Worm (Caenorhabditis elegans) whole organism, young adult: ENCODE data around the gene prk-1.
A peak's percentile ranks its signal among the peaks of the same experiment; 100 is the strongest.

Experiments
- B0019.2 ChIP-seq: fragments of 200-800 bp; sonication (Bioruptor generic); conservative IDR thresholded peaks from 2 replicates; pipeline ENCODE4 v1.3.6; 2022; ENCODE audit warnings: missing genetic modification reagents, missing genetic modification characterization, missing compliant biosample characterization
- B0261.1 ChIP-seq: sonication (generic microtip); optimal IDR thresholded peaks from 2 replicates; lab custom pipeline; 2016; ENCODE audit warnings: mild to moderate bottlenecking, missing genetic modification characterization, moderate library complexity, missing compliant biosample characterization
- C17E4.6 ChIP-seq: fragments of 200-800 bp; sonication (Bioruptor generic); IDR thresholded peaks from 2 replicates; pipeline ENCODE4 v1.3.6; 2022; ENCODE audit warnings: missing genetic modification reagents, missing genetic modification characterization, missing compliant biosample characterization
- F23B12.7 ChIP-seq: sonication (generic microtip); optimal IDR thresholded peaks from 2 replicates; lab custom pipeline; 2017; ENCODE audit warnings: missing genetic modification characterization, mild to moderate bottlenecking, missing compliant biosample characterization, antibody characterized with exemption, moderate library complexity; ENCODE audit not compliant: insufficient read depth
- F33H1.4 ChIP-seq: fragments of 200-800 bp; sonication (Bioruptor generic); IDR thresholded peaks from 2 replicates; pipeline ENCODE4 v1.3.6; 2022; ENCODE audit warnings: missing genetic modification reagents, missing genetic modification characterization, missing compliant biosample characterization
- F37B4.10 ChIP-seq: fragments of 200-800 bp; sonication (Bioruptor generic); IDR thresholded peaks from 2 replicates; pipeline ENCODE4 v1.3.6; 2022; ENCODE audit warnings: missing genetic modification characterization, missing compliant biosample characterization
- F57C9.4 ChIP-seq: sonication (generic microtip); optimal IDR thresholded peaks from 2 replicates; lab custom pipeline; 2017; ENCODE audit warnings: mild to moderate bottlenecking, missing genetic modification characterization, missing compliant biosample characterization
- K12H6.12 ChIP-seq: fragments of 200-800 bp; sonication (Bioruptor generic); optimal IDR thresholded peaks from 2 replicates; lab custom pipeline; 2018; ENCODE audit warnings: mild to moderate bottlenecking, missing genetic modification characterization, missing compliant biosample characterization
- Y56A3A.18 ChIP-seq: fragments of 200-800 bp; sonication (Bioruptor generic); IDR thresholded peaks from 2 replicates; pipeline ENCODE4 v1.3.6; 2022; ENCODE audit warnings: missing genetic modification reagents, missing genetic modification characterization, missing compliant biosample characterization
- Y79H2A.3 ChIP-seq: fragments of 200-800 bp; sonication (Bioruptor generic); conservative IDR thresholded peaks from 2 replicates; pipeline ENCODE4 v1.3.6; 2022; ENCODE audit warnings: missing genetic modification reagents, missing genetic modification characterization, missing compliant biosample characterization
- akir-1 ChIP-seq: fragments of 200-800 bp; sonication (Bioruptor generic); optimal IDR thresholded peaks from 2 replicates; lab custom pipeline; 2018; ENCODE audit warnings: mild to moderate bottlenecking, missing genetic modification characterization, moderate library complexity, missing compliant biosample characterization
- ama-1 ChIP-seq, 3 experiments: fragments of 150-350 bp in 1 of 3; sonication (generic microtip) in 2 of 3; optimal IDR thresholded peaks; 2 replicates each; lab custom pipeline; 2014 to 2018; ENCODE audit warnings: missing biosample characterization in 2 of 3, missing genetic modification characterization in 2 of 3, missing genetic modification reagents in 2 of 3
- atf-7 ChIP-seq: sonication (generic microtip); optimal IDR thresholded peaks from 2 replicates; lab custom pipeline; 2017; ENCODE audit warnings: mild to moderate bottlenecking, missing genetic modification characterization, missing compliant biosample characterization
- attf-5 ChIP-seq: fragments of 200-800 bp; sonication (Bioruptor generic); optimal IDR thresholded peaks from 2 replicates; lab custom pipeline; 2018; ENCODE audit warnings: mild to moderate bottlenecking, missing genetic modification characterization, missing compliant biosample characterization
- ccch-3 ChIP-seq: fragments of 200-800 bp; sonication (Bioruptor generic); optimal IDR thresholded peaks from 2 replicates; lab custom pipeline; 2018; ENCODE audit warnings: mild to moderate bottlenecking, missing genetic modification characterization, missing compliant biosample characterization
- ceh-27 ChIP-seq: fragments of 200-800 bp; sonication (Bioruptor generic); optimal IDR thresholded peaks from 2 replicates; lab custom pipeline; 2018; ENCODE audit warnings: mild to moderate bottlenecking, missing genetic modification characterization, moderate library complexity, missing compliant biosample characterization
- ceh-40 ChIP-seq: fragments of 200-800 bp; sonication (Bioruptor generic); IDR thresholded peaks from 2 replicates; pipeline ENCODE4 v1.3.6; 2022; ENCODE audit warnings: missing genetic modification characterization, missing compliant biosample characterization
- ceh-91 ChIP-seq: fragments of 200-800 bp; sonication (Bioruptor generic); IDR thresholded peaks from 2 replicates; pipeline ENCODE4 v1.3.6; 2022; ENCODE audit warnings: missing genetic modification reagents, missing genetic modification characterization, missing compliant biosample characterization
- dox-1 ChIP-seq: fragments of 200-800 bp; sonication (Bioruptor generic); IDR thresholded peaks from 2 replicates; pipeline ENCODE4 v1.3.6; 2022; ENCODE audit warnings: missing genetic modification reagents, missing genetic modification characterization, missing compliant biosample characterization
- dpl-1 ChIP-seq: fragments of 150-350 bp; optimal IDR thresholded peaks from 2 replicates; lab custom pipeline; 2014; ENCODE audit warnings: missing biosample characterization, missing genetic modification reagents, missing genetic modification characterization
- ekl-4 ChIP-seq: fragments of 200-800 bp; sonication (Bioruptor generic); IDR thresholded peaks from 2 replicates; pipeline ENCODE4 v1.3.6; 2022; ENCODE audit warnings: missing genetic modification reagents, missing genetic modification characterization, missing compliant biosample characterization
- him-1 ChIP-seq: sonication (generic microtip); optimal IDR thresholded peaks from 2 replicates; lab custom pipeline; 2016; ENCODE audit warnings: missing genotype, missing genetic modification reagents, missing genetic modification characterization, missing compliant biosample characterization
- lag-1 ChIP-seq: fragments of 200-800 bp; sonication (Bioruptor generic); IDR thresholded peaks from 2 replicates; pipeline ENCODE4 v1.3.6; 2022; ENCODE audit warnings: missing genetic modification reagents, missing genetic modification characterization, missing compliant biosample characterization
- lin-26 ChIP-seq: fragments of 200-800 bp; sonication (Bioruptor generic); IDR thresholded peaks from 2 replicates; pipeline ENCODE4 v1.3.6; 2022; ENCODE audit warnings: missing genetic modification reagents, missing genetic modification characterization, missing compliant biosample characterization
- lin-40 ChIP-seq: sonication (generic microtip); optimal IDR thresholded peaks from 2 replicates; lab custom pipeline; 2016; ENCODE audit warnings: missing genetic modification characterization, mild to moderate bottlenecking, missing compliant biosample characterization, missing genotype, missing genetic modification reagents
- lin-54 ChIP-seq: fragments of 200-800 bp; sonication (Bioruptor generic); optimal IDR thresholded peaks from 2 replicates; lab custom pipeline; 2018; ENCODE audit warnings: mild to moderate bottlenecking, missing genetic modification characterization, missing compliant biosample characterization
- lsl-1 ChIP-seq: fragments of 200-800 bp; sonication (Bioruptor generic); optimal IDR thresholded peaks from 2 replicates; lab custom pipeline; 2018; ENCODE audit warnings: mild to moderate bottlenecking, missing genetic modification characterization, moderate library complexity, missing compliant biosample characterization
- madf-3 ChIP-seq: fragments of 200-800 bp; sonication (Bioruptor generic); IDR thresholded peaks from 2 replicates; pipeline ENCODE4 v1.3.6; 2022; ENCODE audit warnings: missing genetic modification reagents, missing genetic modification characterization, missing compliant biosample characterization
- madf-6 ChIP-seq: fragments of 200-800 bp; sonication (Bioruptor generic); IDR thresholded peaks from 2 replicates; pipeline ENCODE4 v1.3.6; 2022; ENCODE audit warnings: missing genetic modification reagents, missing genetic modification characterization, missing compliant biosample characterization
- mes-4 ChIP-seq: sonication (generic microtip); optimal IDR thresholded peaks from 2 replicates; lab custom pipeline; 2016; ENCODE audit warnings: missing genotype, missing genetic modification characterization, missing compliant biosample characterization
- mxl-1 ChIP-seq: sonication (generic microtip); optimal IDR thresholded peaks from 2 replicates; lab custom pipeline; 2016; ENCODE audit warnings: missing genetic modification characterization, missing compliant biosample characterization
- nhr-27 ChIP-seq: fragments of 200-800 bp; sonication (Bioruptor generic); optimal IDR thresholded peaks from 2 replicates; lab custom pipeline; 2018; ENCODE audit warnings: mild to moderate bottlenecking, missing genetic modification characterization, moderate library complexity, missing compliant biosample characterization
- nhr-80 ChIP-seq: sonication (generic microtip); optimal IDR thresholded peaks from 2 replicates; lab custom pipeline; 2016; ENCODE audit warnings: missing genetic modification characterization, missing compliant biosample characterization
- pbrm-1 ChIP-seq: fragments of 200-800 bp; sonication (Bioruptor generic); IDR thresholded peaks from 2 replicates; pipeline ENCODE4 v1.3.6; 2022; ENCODE audit warnings: missing genetic modification reagents, missing genetic modification characterization, missing compliant biosample characterization
- rec-8 ChIP-seq, 2 experiments: sonication (generic microtip); optimal IDR thresholded peaks; 2 replicates each; lab custom pipeline; 2016; ENCODE audit warnings: mild to moderate bottlenecking in 2 of 2, missing genetic modification characterization in 2 of 2, missing genetic modification reagents in 2 of 2, missing genotype in 2 of 2, missing biosample characterization in 1 of 2, missing compliant biosample characterization in 1 of 2, moderate library complexity in 1 of 2
- snpc-1.1 ChIP-seq: sonication (generic microtip); optimal IDR thresholded peaks from 2 replicates; lab custom pipeline; 2017; ENCODE audit warnings: missing genetic modification characterization, mild to moderate bottlenecking, missing compliant biosample characterization, antibody characterized with exemption, moderate library complexity, missing genotype, missing genetic modification reagents; ENCODE audit not compliant: insufficient read depth
- snpc-4 ChIP-seq, 5 experiments: fragments of 150-350 bp in 1 of 5; sonication (generic microtip) in 4 of 5; optimal IDR thresholded peaks; 2 replicates each; lab custom pipeline; 2014 to 2018; ENCODE audit warnings: missing genetic modification characterization in 5 of 5, missing biosample characterization in 3 of 5, antibody characterized with exemption in 2 of 5, mild to moderate bottlenecking in 2 of 5, missing compliant biosample characterization in 2 of 5, missing genotype in 2 of 5, moderate library complexity in 2 of 5, missing genetic modification reagents in 1 of 5
- somi-1 ChIP-seq: fragments of 200-800 bp; sonication (Bioruptor generic); optimal IDR thresholded peaks from 2 replicates; lab custom pipeline; 2018; ENCODE audit warnings: mild to moderate bottlenecking, missing genetic modification characterization, missing compliant biosample characterization
- tbx-9 ChIP-seq: sonication (generic microtip); optimal IDR thresholded peaks from 2 replicates; lab custom pipeline; 2016; ENCODE audit warnings: borderline replicate concordance, missing genetic modification characterization, inconsistent platforms, missing compliant biosample characterization
- tlf-1 ChIP-seq: fragments of 200-800 bp; sonication (Bioruptor generic); optimal IDR thresholded peaks from 2 replicates; lab custom pipeline; 2018; ENCODE audit warnings: mild to moderate bottlenecking, missing genetic modification characterization, missing compliant biosample characterization
- unc-62 ChIP-seq: fragments of 150-350 bp; optimal IDR thresholded peaks from 2 replicates; lab custom pipeline; 2014; ENCODE audit warnings: missing biosample characterization, missing genetic modification reagents, missing genetic modification characterization
- xnd-1 ChIP-seq: sonication (generic microtip); optimal IDR thresholded peaks from 2 replicates; lab custom pipeline; 2016; ENCODE audit warnings: missing genotype, missing genetic modification reagents, missing genetic modification characterization, missing compliant biosample characterization
- ztf-22 ChIP-seq: fragments of 200-800 bp; sonication (Bioruptor generic); optimal IDR thresholded peaks from 2 replicates; lab custom pipeline; 2018; ENCODE audit warnings: mild to moderate bottlenecking, missing genetic modification characterization, moderate library complexity, missing compliant biosample characterization
- ztf-26 ChIP-seq: sonication (generic microtip); optimal IDR thresholded peaks from 2 replicates; lab custom pipeline; 2017; ENCODE audit warnings: missing genetic modification characterization, missing compliant biosample characterization

Gene prk-1

ce11 chrIII:6973682-6974081 is 16.3 kb upstream of the prk-1 start, which contains the start of gene F31E3.2 (continued):
- no peak for TF ChIP-seq attf-5 (GFP tag; lab: Kevin White, UChicago)
- TF ChIP-seq madf-6 (GFP tag; lab: Robert Waterston, UW) = no peak
- TF ChIP-seq Y56A3A.18 = no peak
- no peak for TF ChIP-seq dpl-1 (GFP tag; lab: Kevin White, UChicago)
- TF ChIP-seq madf-3 = no peak
- no peak for TF ChIP-seq rec-8 (tag; optimal IDR thresholded peaks at IDR 0.05; lab: Kevin White, UChicago)

- TF ChIP-seq C17E4.6 (no peak), ama-1 (optimal IDR thresholded peaks at IDR 0.05; lab: Kevin White, UChicago) (no peak), ama-1 (GFP tag; optimal IDR thresholded peaks at IDR 0.05; lab: Kevin White, UChicago) (no peak), attf-5 (GFP tag; lab: Kevin White, UChicago) (no peak), mxl-1 (tag; lab: Kevin White, UChicago) (no peak), xnd-1 (no peak), lin-54 (GFP tag; lab: Kevin White, UChicago) (no peak), lsl-1 (GFP tag; lab: Kevin White, UChicago) (no peak), mes-4 (tag; lab: Kevin White, UChicago) (no peak), snpc-1.1 (tag; lab: Kevin White, UChicago) (no peak), tlf-1 (no peak), ceh-91 (GFP tag; lab: Robert Waterston, UW) (no peak), tbx-9 (tag; lab: Kevin White, UChicago) (no peak), F23B12.7 (no peak), lag-1 (GFP tag; lab: Robert Waterston, UW) (no peak), ccch-3 (no peak), akir-1 (GFP tag; lab: Kevin White, UChicago) (no peak)
Observed at ce11 chrIII:6974952-6975351, 15.0 kb upstream of the prk-1 start.

- no peak for TF ChIP-seq lag-1 (GFP tag; lab: Robert Waterston, UW)
- 0 out of 2 replicates have a peak, but pooled peaks have one; percentile 45 for TF ChIP-seq ekl-4 (GFP tag; lab: Robert Waterston, UW)
- TF ChIP-seq ceh-27 (GFP tag; lab: Kevin White, UChicago) = peak; percentile 48
- peak; percentile 97 for TF ChIP-seq unc-62
- peak; percentile 35 for TF ChIP-seq somi-1
- peak; percentile 15 for TF ChIP-seq K12H6.12 (tag; lab: Kevin White, UChicago)
- TF ChIP-seq dox-1 = peak; percentile 35; the same call in 1 of the 2 replicates
- TF ChIP-seq ztf-26 (tag; lab: Kevin White, UChicago) = peak; percentile 28
- no peak for TF ChIP-seq atf-7 (tag; lab: Kevin White, UChicago)
- no peak for TF ChIP-seq Y79H2A.3
- TF ChIP-seq lin-40 = peak; percentile 25
- TF ChIP-seq madf-3 = peak; percentile 79; the same call in 1 of the 2 replicates
- TF ChIP-seq, all 124 proteins: peak for 9
Observed at ce11 chrIII:6978875-6979274, 11.1 kb upstream of the prk-1 start.

- no peak for TF ChIP-seq nhr-27 (tag; lab: Kevin White, UChicago)
- no peak for TF ChIP-seq B0019.2 (GFP tag; lab: Robert Waterston, UW)
- no peak for TF ChIP-seq ceh-40 (GFP tag; lab: Robert Waterston, UW)
- TF ChIP-seq B0261.1 (tag; lab: Kevin White, UChicago) = no peak
- TF ChIP-seq F37B4.10 = no peak
- no peak for TF ChIP-seq ztf-22
- TF ChIP-seq pbrm-1 (GFP tag; lab: Robert Waterston, UW) = no peak
- TF ChIP-seq lin-26 (GFP tag; lab: Robert Waterston, UW) = no peak
- TF ChIP-seq F33H1.4 (GFP tag; lab: Robert Waterston, UW) = no peak
- no peak for TF ChIP-seq F57C9.4
- TF ChIP-seq him-1 (tag; lab: Kevin White, UChicago) = no peak
- TF ChIP-seq nhr-80 (tag; lab: Kevin White, UChicago) = no peak
- TF ChIP-seq snpc-4 (GFP tag; optimal IDR thresholded peaks at IDR 0.05; lab: Kevin White, UChicago) = no peak
- no peak for TF ChIP-seq snpc-4 (tag; optimal IDR thresholded peaks at IDR 0.05; lab: Kevin White, UChicago)
Observed at ce11 chrIII:6979584-6979983, 10.4 kb upstream of the prk-1 start, which contains the start of gene ceh-20. TSS of gene ceh-20 (plus strand) at chrIII:6979884.
